Worm (Caenorhabditis elegans): ENCODE measurements around the gene M151.7.

M151.7 gene

DNA sequence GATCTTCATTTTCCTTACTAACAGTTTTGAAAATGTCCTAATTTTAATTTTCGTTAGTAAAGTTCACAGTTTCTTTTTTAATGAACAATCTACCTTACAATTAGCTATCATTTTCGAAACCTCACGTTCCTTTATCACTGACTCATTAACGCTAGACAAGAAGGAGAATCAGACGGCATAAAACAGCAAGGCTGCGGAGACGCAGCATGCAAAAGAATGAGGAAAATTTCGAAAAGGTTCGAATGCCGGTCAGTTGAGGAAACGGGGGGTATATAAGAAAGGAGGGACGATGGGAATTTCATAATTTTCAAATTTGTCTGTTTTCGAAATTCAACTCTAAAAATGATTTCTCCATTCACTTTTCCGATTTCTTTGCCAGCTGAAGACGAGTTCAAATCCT is 39.8 kb downstream of the M151.7 start, which contains the start of gene F19B10.13:
Gene F19B10.13, plus strand, starts transcription at position 343 of the 400 bp plus-strand sequence.
- TF ChIP-seq elt-3 (tag; optimal IDR thresholded peaks at IDR 0.05) (peak in 1 of 6 experiments; percentile 9), fos-1 (tag; optimal IDR thresholded peaks at IDR 0.05) (no peak), sptf-1 (tag; optimal IDR thresholded peaks at IDR 0.05) (no peak), elt-2 (tag; optimal IDR thresholded peaks at IDR 0.05) (peak; percentile 41), lin-15B (tag; optimal IDR thresholded peaks at IDR 0.05) (no peak), fkh-4 (tag; optimal IDR thresholded peaks at IDR 0.05; ENCODE audit: borderline replicate concordance) (no peak), efl-1 (optimal IDR thresholded peaks at IDR 0.05) (peak; percentile 20 to 29), efl-1 (GFP tag; optimal IDR thresholded peaks at IDR 0.05 in 1 of 2) (no peak), lin-35 (GFP tag; optimal IDR thresholded peaks at IDR 0.05) (peak in 1 of 2 experiments; percentile 45), lin-14 (GFP tag; optimal IDR thresholded peaks at IDR 0.05) (peak; percentile 49), nhr-11 (tag; optimal IDR thresholded peaks at IDR 0.05) (no peak), C34B4.2 (tag; optimal IDR thresholded peaks at IDR 0.05) (no peak), nhr-71 (tag; optimal IDR thresholded peaks at IDR 0.05) (no peak), fkh-10 (GFP tag; optimal IDR thresholded peaks at IDR 0.05) (no peak), rnt-1 (tag; optimal IDR thresholded peaks at IDR 0.05) (peak; percentile 27)

DNA sequence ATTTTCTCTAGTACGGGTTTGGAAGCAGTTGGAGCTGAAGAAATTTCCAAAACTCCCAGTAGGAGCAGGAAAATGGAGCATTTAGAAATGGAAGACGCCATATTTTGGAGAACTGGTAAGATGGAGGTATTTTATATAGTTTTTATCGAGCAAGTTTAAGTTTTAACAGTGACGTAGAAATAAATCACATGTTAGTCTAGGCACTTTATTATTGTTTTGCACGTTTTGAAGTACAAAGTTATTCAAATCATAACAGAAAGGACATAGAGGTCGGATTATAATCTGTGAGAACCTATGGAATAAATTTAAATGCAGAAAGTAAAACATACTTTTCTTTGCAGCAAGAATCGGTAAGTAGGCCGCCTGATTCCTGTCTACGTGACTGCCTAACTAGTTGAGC is 41.7 kb downstream of the M151.7 start, which contains the start of gene F19B10.6:
Gene F19B10.6, minus strand, starts transcription at position 101 of the 400 bp plus-strand sequence.
- TF ChIP-seq lin-39 (tag; optimal IDR thresholded peaks at IDR 0.05) (no peak), tlp-1 (tag; optimal IDR thresholded peaks at IDR 0.05) (no peak), aha-1 (tag; optimal IDR thresholded peaks at IDR 0.05) (no peak), C04F5.9 (tag; optimal IDR thresholded peaks at IDR 0.05) (no peak), nhr-20 (tag; optimal IDR thresholded peaks at IDR 0.05) (no peak), tbx-2 (tag; optimal IDR thresholded peaks at IDR 0.05) (no peak), unc-86 (tag; optimal IDR thresholded peaks at IDR 0.05) (no peak), dsc-1 (tag; optimal IDR thresholded peaks at IDR 0.05) (no peak), elt-2 (tag; optimal IDR thresholded peaks at IDR 0.05) (no peak), ama-1 (optimal IDR thresholded peaks at IDR 0.05) (no peak), vab-15 (tag; optimal IDR thresholded peaks at IDR 0.05) (no peak), ceh-90 (tag; optimal IDR thresholded peaks at IDR 0.05) (no peak), efl-1 (optimal IDR thresholded peaks at IDR 0.05) (no peak), efl-1 (GFP tag; optimal IDR thresholded peaks at IDR 0.05 in 1 of 2) (no peak), unc-62 (GFP tag; optimal IDR thresholded peaks at IDR 0.05) (no peak), unc-98 (GFP tag; IDR thresholded peaks at IDR 0.05) (no peak), mdl-1 (tag; optimal IDR thresholded peaks at IDR 0.05) (no peak), lin-14 (GFP tag; optimal IDR thresholded peaks at IDR 0.05) (no peak), nhr-76 (tag; optimal IDR thresholded peaks at IDR 0.05) (no peak), lin-13 (GFP tag; optimal IDR thresholded peaks at IDR 0.05) (no peak), blmp-1 (tag; optimal IDR thresholded peaks at IDR 0.05) (no peak)

DNA sequence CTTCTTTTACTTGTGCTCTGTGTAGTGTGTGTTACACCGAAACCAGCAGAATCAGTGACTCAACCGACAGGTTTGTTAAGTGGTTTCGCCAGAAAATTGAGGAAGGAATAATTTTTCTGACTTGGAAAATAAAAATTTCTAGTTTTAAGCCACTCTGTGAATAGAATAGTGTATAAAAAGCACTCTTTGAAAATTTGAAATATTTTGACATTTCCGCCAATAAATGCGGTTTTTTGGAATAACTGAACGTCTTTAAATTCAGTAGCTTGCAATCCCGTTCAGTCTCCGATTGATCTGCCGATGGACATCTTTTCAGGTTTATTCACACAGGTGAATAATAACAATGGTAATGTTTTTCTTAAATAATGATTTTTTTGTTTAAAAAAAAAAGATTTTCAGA is 42.4 kb downstream of the M151.7 start, which contains the start of gene F19B10.3:
Gene F19B10.3, plus strand, starts transcription at position 301 of the 400 bp plus-strand sequence.
- no peak for TF ChIP-seq efl-1 (optimal IDR thresholded peaks at IDR 0.05)
- peak in 1 of 2 experiments; percentile 29 for TF ChIP-seq efl-1 (GFP tag; optimal IDR thresholded peaks at IDR 0.05 in 1 of 2)
- TF ChIP-seq nhr-20 (tag; optimal IDR thresholded peaks at IDR 0.05): no peak
- no peak for TF ChIP-seq unc-130 (tag; optimal IDR thresholded peaks at IDR 0.05)

DNA sequence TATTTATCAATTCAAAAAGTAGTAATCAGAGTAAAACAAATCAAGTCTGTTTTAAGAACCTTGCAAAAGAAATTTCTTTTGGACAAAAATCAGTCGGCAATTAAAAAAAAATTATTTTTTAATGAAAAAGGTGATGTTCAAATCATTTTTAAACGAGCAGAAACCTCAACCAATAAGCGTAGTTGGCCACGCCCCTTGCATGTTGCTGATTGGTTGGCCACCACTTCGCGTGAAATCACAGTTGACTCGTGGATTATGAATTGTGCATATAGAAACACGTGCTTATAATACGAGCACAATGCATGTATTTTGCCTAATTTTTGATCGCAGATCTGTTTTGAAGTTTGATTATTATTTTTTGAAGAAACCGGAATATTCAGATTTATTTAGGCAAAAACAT is 43.1 kb downstream of the M151.7 start:
- TF ChIP-seq skn-1 (tag; optimal IDR thresholded peaks at IDR 0.05) (no peak), ztf-4 (tag; optimal IDR thresholded peaks at IDR 0.05) (no peak), ceh-88 (GFP tag; IDR thresholded peaks at IDR 0.05) (no peak)

DNA sequence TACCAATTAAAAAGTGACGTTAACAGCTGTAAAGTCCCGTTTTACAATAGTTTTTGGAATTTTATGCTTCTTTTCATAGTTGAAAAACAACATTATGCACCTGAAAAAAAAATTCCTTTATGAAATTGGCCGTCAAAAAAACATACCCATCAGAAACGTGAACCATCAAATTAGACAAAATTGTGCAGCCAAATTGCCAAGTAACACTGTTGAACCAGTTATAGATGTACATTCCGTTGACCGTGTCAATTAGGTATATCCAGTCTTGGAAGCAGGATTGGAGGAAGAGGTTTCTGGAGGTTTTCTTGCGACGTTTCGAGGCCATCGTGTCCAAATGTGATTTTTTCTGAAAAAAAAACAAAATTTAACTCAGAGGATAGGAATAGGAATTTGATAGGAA is 47.2 kb downstream of the M151.7 start, which contains the start of gene srx-97:
Gene srx-97, minus strand, starts transcription at position 101 of the 400 bp plus-strand sequence.
- TF ChIP-seq mab-9 (GFP tag; IDR thresholded peaks at IDR 0.05) (no peak), C04F5.9 (tag; optimal IDR thresholded peaks at IDR 0.05) (no peak), C34B4.2 (tag; optimal IDR thresholded peaks at IDR 0.05) (no peak), isw-1 (GFP tag; IDR thresholded peaks at IDR 0.05) (no peak), lir-3 (tag; optimal IDR thresholded peaks at IDR 0.05; ENCODE audit: poor library complexity) (no peak), nhr-84 (tag; optimal IDR thresholded peaks at IDR 0.05) (no peak), aly-2 (tag; optimal IDR thresholded peaks at IDR 0.05) (no peak), tlp-1 (tag; optimal IDR thresholded peaks at IDR 0.05) (no peak), hlh-4 (tag; optimal IDR thresholded peaks at IDR 0.05) (no peak)
